6 worm cellular contexts compared by ENCODE assay signal in genomic region chrX:13726874-13727343, ce11.
TF ChIP-seq lines count a peak whose summit lies in the region.

pix-1 (plus strand) TSS chrX:13727293.

TF ChIP-seq in whole organism, L1 larva, 84 proteins besides CTCF, POLR2A, EP300 and RAD21 (continued from another document and continues in another):
- no peak for TF ChIP-seq sox-4 (tag; optimal IDR thresholded peaks at IDR 0.05; lab: Kevin White, UChicago)
- TF ChIP-seq blmp-1 (tag; optimal IDR thresholded peaks at IDR 0.05; lab: Kevin White, UChicago), result peak; percentile 58
- peak; percentile 34 for TF ChIP-seq irx-1 (tag; optimal IDR thresholded peaks at IDR 0.05; lab: Kevin White, UChicago)
- peak; percentile 86 for TF ChIP-seq rnt-1 (tag; optimal IDR thresholded peaks at IDR 0.05; lab: Kevin White, UChicago)
- peak; percentile 18 for TF ChIP-seq lin-15B (tag; optimal IDR thresholded peaks at IDR 0.05; lab: Kevin White, UChicago)
- TF ChIP-seq lsy-2 (tag; optimal IDR thresholded peaks at IDR 0.05; lab: Kevin White, UChicago), result peak; percentile 59 to 69
- TF ChIP-seq isw-1 (GFP tag; IDR thresholded peaks at IDR 0.05; lab: Robert Waterston, UW), result peak; percentile 22; the same call in 1 of the 2 replicates
- no peak for TF ChIP-seq hpl-2 (GFP tag; optimal IDR thresholded peaks at IDR 0.05; lab: Kevin White, UChicago)
- TF ChIP-seq nhr-11 (tag; optimal IDR thresholded peaks at IDR 0.05; lab: Kevin White, UChicago), result no peak
- TF ChIP-seq alr-1 (tag; optimal IDR thresholded peaks at IDR 0.05; lab: Kevin White, UChicago; ENCODE audit: borderline replicate concordance), result no peak
- TF ChIP-seq sup-37 (GFP tag; optimal IDR thresholded peaks at IDR 0.05; lab: Kevin White, UChicago), result no peak
- TF ChIP-seq mab-9 (GFP tag; IDR thresholded peaks at IDR 0.05; lab: Robert Waterston, UW), result no peak
- TF ChIP-seq nhr-90 (tag; optimal IDR thresholded peaks at IDR 0.05; lab: Kevin White, UChicago; ENCODE audit: poor library complexity), result peak; percentile 47
- no peak for TF ChIP-seq zip-4 (GFP tag; optimal IDR thresholded peaks at IDR 0.05; lab: Kevin White, UChicago)
- TF ChIP-seq nhr-20 (tag; optimal IDR thresholded peaks at IDR 0.05; lab: Kevin White, UChicago), result peak; percentile 69
- TF ChIP-seq ceh-8 (GFP tag; optimal IDR thresholded peaks at IDR 0.05; lab: Kevin White, UChicago), result no peak
- no peak for TF ChIP-seq ets-5 (GFP tag; IDR thresholded peaks at IDR 0.05; lab: Robert Waterston, UW)
- no peak for TF ChIP-seq egl-27 (tag; optimal IDR thresholded peaks at IDR 0.05; lab: Kevin White, UChicago)
- no peak for TF ChIP-seq egl-13 (tag; optimal IDR thresholded peaks at IDR 0.05; lab: Kevin White, UChicago)
- no peak for TF ChIP-seq unc-62 (GFP tag; optimal IDR thresholded peaks at IDR 0.05; lab: Kevin White, UChicago)
- no peak for TF ChIP-seq hlh-4 (tag; optimal IDR thresholded peaks at IDR 0.05; lab: Kevin White, UChicago)
- TF ChIP-seq ceh-88 (GFP tag; IDR thresholded peaks at IDR 0.05; lab: Robert Waterston, UW), result no peak

TF ChIP-seq in whole organism, L2 larva, 48 proteins besides CTCF, POLR2A, EP300 and RAD21 (continued from another document and continues in another):
- TF ChIP-seq sma-3 (GFP tag; optimal IDR thresholded peaks at IDR 0.05; lab: Kevin White, UChicago) (peak; percentile 55), ZK546.5 (tag; optimal IDR thresholded peaks at IDR 0.05; lab: Kevin White, UChicago) (no peak), blmp-1 (tag; optimal IDR thresholded peaks at IDR 0.05; lab: Kevin White, UChicago; ENCODE audit: insufficient read depth) (no peak), fos-1 (tag; optimal IDR thresholded peaks at IDR 0.05; lab: Kevin White, UChicago) (peak; percentile 64), Y55F3AM.14 (GFP tag; optimal IDR thresholded peaks at IDR 0.05; lab: Kevin White, UChicago) (no peak), ama-1 (optimal IDR thresholded peaks at IDR 0.05; lab: Kevin White, UChicago) (no peak), unc-62 (GFP tag; optimal IDR thresholded peaks at IDR 0.05; lab: Kevin White, UChicago) (no peak), R02D3.7 (tag; optimal IDR thresholded peaks at IDR 0.05; lab: Kevin White, UChicago) (no peak), crh-2 (tag; optimal IDR thresholded peaks at IDR 0.05; lab: Kevin White, UChicago) (peak; percentile 70), unc-39 (tag; optimal IDR thresholded peaks at IDR 0.05; lab: Kevin White, UChicago) (no peak), egl-27 (tag; optimal IDR thresholded peaks at IDR 0.05; lab: Kevin White, UChicago) (peak; percentile 50), lin-13 (GFP tag; optimal IDR thresholded peaks at IDR 0.05; lab: Kevin White, UChicago) (peak; percentile 62), lin-11 (tag; optimal IDR thresholded peaks at IDR 0.05; lab: Kevin White, UChicago) (peak; percentile 11), nhr-6 (tag; optimal IDR thresholded peaks at IDR 0.05; lab: Kevin White, UChicago) (peak; percentile 2), unc-55 (GFP tag; optimal IDR thresholded peaks at IDR 0.05; lab: Kevin White, UChicago) (peak; percentile 69), skn-1 (tag; optimal IDR thresholded peaks at IDR 0.05; lab: Kevin White, UChicago) (no peak), F13H6.1 (tag; optimal IDR thresholded peaks at IDR 0.05; lab: Kevin White, UChicago) (peak; percentile 77), nhr-25 (tag; optimal IDR thresholded peaks at IDR 0.05; lab: Kevin White, UChicago) (peak; percentile 53), ztf-4 (tag; optimal IDR thresholded peaks at IDR 0.05; lab: Kevin White, UChicago) (peak; percentile 13), ceh-16 (tag; optimal IDR thresholded peaks at IDR 0.05; lab: Kevin White, UChicago) (no peak), nhr-11 (tag; optimal IDR thresholded peaks at IDR 0.05; lab: Kevin White, UChicago) (no peak), gmeb-1 (tag; optimal IDR thresholded peaks at IDR 0.05; lab: Kevin White, UChicago) (peak; percentile 45), lin-39 (tag; optimal IDR thresholded peaks at IDR 0.05; lab: Kevin White, UChicago) (no peak)

TF ChIP-seq in whole organism, L3 larva, 47 proteins besides CTCF, POLR2A, EP300 and RAD21 (continued from another document and continues in another):
- TF ChIP-seq elt-3 (tag; optimal IDR thresholded peaks at IDR 0.05; lab: Kevin White, UChicago) (no peak), jun-1 (tag; optimal IDR thresholded peaks at IDR 0.05; lab: Kevin White, UChicago) (no peak), aly-2 (tag; optimal IDR thresholded peaks at IDR 0.05; lab: Kevin White, UChicago) (no peak), egl-5 (tag; optimal IDR thresholded peaks at IDR 0.05; lab: Kevin White, UChicago) (peak; percentile 27), R02D3.7 (tag; optimal IDR thresholded peaks at IDR 0.05; lab: Kevin White, UChicago) (no peak), nhr-77 (tag; optimal IDR thresholded peaks at IDR 0.05; lab: Kevin White, UChicago) (no peak), mdl-1 (tag; optimal IDR thresholded peaks at IDR 0.05; lab: Kevin White, UChicago) (no peak), skn-1 (tag; optimal IDR thresholded peaks at IDR 0.05; lab: Kevin White, UChicago) (no peak), lin-39 (tag; optimal IDR thresholded peaks at IDR 0.05; lab: Kevin White, UChicago) (peak; percentile 79), pqm-1 (tag; optimal IDR thresholded peaks at IDR 0.05; lab: Kevin White, UChicago) (peak; percentile 9), ZK546.5 (tag; optimal IDR thresholded peaks at IDR 0.05; lab: Kevin White, UChicago) (no peak), unc-62 (GFP tag; optimal IDR thresholded peaks at IDR 0.05; lab: Kevin White, UChicago) (no peak), mml-1 (tag; optimal IDR thresholded peaks at IDR 0.05; lab: Kevin White, UChicago) (no peak), daf-12 (tag; optimal IDR thresholded peaks at IDR 0.05; lab: Kevin White, UChicago) (no peak), tbx-2 (tag; optimal IDR thresholded peaks at IDR 0.05; lab: Kevin White, UChicago) (no peak), elt-1 (tag; optimal IDR thresholded peaks at IDR 0.05; lab: Kevin White, UChicago) (no peak), elt-2 (tag; optimal IDR thresholded peaks at IDR 0.05; lab: Kevin White, UChicago) (peak; percentile 20), nhr-67 (tag; optimal IDR thresholded peaks at IDR 0.05; lab: Kevin White, UChicago) (no peak), nhr-237 (tag; optimal IDR thresholded peaks at IDR 0.05; lab: Kevin White, UChicago) (no peak), nhr-43 (tag; optimal IDR thresholded peaks at IDR 0.05; lab: Kevin White, UChicago; ENCODE audit: poor library complexity, severe bottlenecking) (peak; percentile 53), lsy-12 (tag; optimal IDR thresholded peaks at IDR 0.05; lab: Kevin White, UChicago) (no peak), ama-1 (optimal IDR thresholded peaks at IDR 0.05; lab: Kevin White, UChicago) (no peak), fos-1 (tag; optimal IDR thresholded peaks at IDR 0.05; lab: Kevin White, UChicago) (no peak), nhr-25 (tag; optimal IDR thresholded peaks at IDR 0.05; lab: Kevin White, UChicago) (peak; percentile 46)

TF ChIP-seq in whole organism, L4 larva, 104 proteins besides CTCF, POLR2A, EP300 and RAD21 (continued from another document and continues in another):
- peak; percentile 86 for TF ChIP-seq mep-1 (tag; optimal IDR thresholded peaks at IDR 0.05; lab: Kevin White, UChicago)
- TF ChIP-seq F10B5.3 (tag; optimal IDR thresholded peaks at IDR 0.05; lab: Kevin White, UChicago), result peak; percentile 47
- TF ChIP-seq dve-1 (tag; optimal IDR thresholded peaks at IDR 0.05; lab: Kevin White, UChicago; ENCODE audit: insufficient read depth), result peak; percentile 68
- no peak for TF ChIP-seq ceh-62 (tag; optimal IDR thresholded peaks at IDR 0.05; lab: Kevin White, UChicago)
- no peak for TF ChIP-seq nhr-41 (GFP tag; IDR thresholded peaks at IDR 0.05; lab: Robert Waterston, UW)
- no peak for TF ChIP-seq egl-27 (tag; optimal IDR thresholded peaks at IDR 0.05; lab: Kevin White, UChicago)
- no peak for TF ChIP-seq nhr-76 (tag; optimal IDR thresholded peaks at IDR 0.05; lab: Kevin White, UChicago)
- TF ChIP-seq nhr-48 (tag; optimal IDR thresholded peaks at IDR 0.05; lab: Kevin White, UChicago), result peak; percentile 6
- TF ChIP-seq lin-38 (GFP tag; IDR thresholded peaks at IDR 0.05; lab: Robert Waterston, UW), result peak; percentile 96
- TF ChIP-seq daf-16 (GFP tag; optimal IDR thresholded peaks at IDR 0.05; lab: Kevin White, UChicago), result peak in 1 of 2 experiments; percentile 79
- TF ChIP-seq daf-16 (tag; optimal IDR thresholded peaks at IDR 0.05; lab: Kevin White, UChicago), result peak; percentile 71
- peak; percentile 81 for TF ChIP-seq hlh-11 (tag; optimal IDR thresholded peaks at IDR 0.05; lab: Kevin White, UChicago)
- TF ChIP-seq D1046.2 (GFP tag; IDR thresholded peaks at IDR 0.05; lab: Robert Waterston, UW), result no peak
- TF ChIP-seq ama-1 (optimal IDR thresholded peaks at IDR 0.05; lab: Kevin White, UChicago), result no peak
- TF ChIP-seq fos-1 (tag; optimal IDR thresholded peaks at IDR 0.05; lab: Kevin White, UChicago), result no peak
- no peak for TF ChIP-seq daf-12 (tag; optimal IDR thresholded peaks at IDR 0.05; lab: Kevin White, UChicago)
- no peak for TF ChIP-seq dmd-9 (GFP tag; IDR thresholded peaks at IDR 0.05; lab: Robert Waterston, UW)
- no peak for TF ChIP-seq spr-1 (tag; optimal IDR thresholded peaks at IDR 0.05; lab: Kevin White, UChicago)
- no peak for TF ChIP-seq ztf-11 (tag; optimal IDR thresholded peaks at IDR 0.05; lab: Kevin White, UChicago)
- no peak for TF ChIP-seq ctbp-1 (GFP tag; IDR thresholded peaks at IDR 0.05; lab: Robert Waterston, UW)
- no peak for TF ChIP-seq zip-11 (GFP tag; IDR thresholded peaks at IDR 0.05; lab: Robert Waterston, UW)
- no peak for TF ChIP-seq php-3 (GFP tag; IDR thresholded peaks at IDR 0.05; lab: Robert Waterston, UW)
- TF ChIP-seq dmd-6 (GFP tag; IDR thresholded peaks at IDR 0.05; lab: Robert Waterston, UW), result peak; percentile 25; the same call in 1 of the 2 replicates
- TF ChIP-seq ZK546.5 (tag; optimal IDR thresholded peaks at IDR 0.05; lab: Kevin White, UChicago), result no peak
- TF ChIP-seq F44E2.7 (GFP tag; IDR thresholded peaks at IDR 0.05; lab: Robert Waterston, UW), result no peak

TF ChIP-seq in whole organism, late embryonic, 69 proteins besides CTCF, POLR2A, EP300 and RAD21 (continued from another document and continues in another):
- TF ChIP-seq tbx-2 (tag; optimal IDR thresholded peaks at IDR 0.05; lab: Kevin White, UChicago) (peak; percentile 9), ceh-19 (GFP tag; optimal IDR thresholded peaks at IDR 0.05; lab: Kevin White, UChicago) (no peak), rnt-1 (tag; optimal IDR thresholded peaks at IDR 0.05; lab: Kevin White, UChicago) (no peak), syd-9 (tag; optimal IDR thresholded peaks at IDR 0.05; lab: Kevin White, UChicago) (no peak), elt-2 (tag; optimal IDR thresholded peaks at IDR 0.05; lab: Kevin White, UChicago) (no peak), T23F11.4 (GFP tag; optimal IDR thresholded peaks at IDR 0.05; lab: Kevin White, UChicago) (no peak), unc-86 (tag; optimal IDR thresholded peaks at IDR 0.05; lab: Kevin White, UChicago) (no peak), lim-6 (tag; optimal IDR thresholded peaks at IDR 0.05; lab: Kevin White, UChicago) (no peak), dve-1 (tag; optimal IDR thresholded peaks at IDR 0.05; lab: Kevin White, UChicago) (no peak), K02D7.2 (tag; optimal IDR thresholded peaks at IDR 0.05; lab: Kevin White, UChicago) (no peak), ahr-1 (tag; optimal IDR thresholded peaks at IDR 0.05; lab: Kevin White, UChicago) (no peak), dmd-4 (tag; optimal IDR thresholded peaks at IDR 0.05; lab: Kevin White, UChicago; ENCODE audit: borderline replicate concordance) (no peak), nhr-11 (tag; optimal IDR thresholded peaks at IDR 0.05; lab: Kevin White, UChicago) (no peak), sox-4 (tag; optimal IDR thresholded peaks at IDR 0.05; lab: Kevin White, UChicago) (no peak), ceh-18 (tag; optimal IDR thresholded peaks at IDR 0.05; lab: Kevin White, UChicago) (peak; percentile 10), pros-1 (tag; optimal IDR thresholded peaks at IDR 0.05; lab: Kevin White, UChicago) (no peak), unc-55 (GFP tag; optimal IDR thresholded peaks at IDR 0.05; lab: Kevin White, UChicago) (no peak), unc-42 (tag; optimal IDR thresholded peaks at IDR 0.05; lab: Kevin White, UChicago) (no peak), Y22D7AL.16 (tag; optimal IDR thresholded peaks at IDR 0.05; lab: Kevin White, UChicago) (no peak), pqm-1 (tag; optimal IDR thresholded peaks at IDR 0.05; lab: Kevin White, UChicago) (no peak), hlh-8 (tag; optimal IDR thresholded peaks at IDR 0.05; lab: Kevin White, UChicago) (peak; percentile 76), C38D4.7 (GFP tag; optimal IDR thresholded peaks at IDR 0.05; lab: Kevin White, UChicago) (no peak), mec-3 (tag; optimal IDR thresholded peaks at IDR 0.05; lab: Kevin White, UChicago; ENCODE audit: borderline replicate concordance) (no peak), ceh-2 (tag; optimal IDR thresholded peaks at IDR 0.05; lab: Kevin White, UChicago) (no peak), nfya-1 (tag; optimal IDR thresholded peaks at IDR 0.05; lab: Kevin White, UChicago) (peak; percentile 46), unc-3 (GFP tag; conservative IDR thresholded peaks at IDR 0.05; lab: Robert Waterston, UW) (no peak), unc-3 (tag; optimal IDR thresholded peaks at IDR 0.05; lab: Kevin White, UChicago) (no peak)

TF ChIP-seq in whole organism, mixed stage, embryonic, 35 proteins besides CTCF, POLR2A, EP300 and RAD21 (continued from another document):
- TF ChIP-seq flh-1 (GFP tag; optimal IDR thresholded peaks at IDR 0.05; lab: Kevin White, UChicago) (no peak), nhr-2 (tag; optimal IDR thresholded peaks at IDR 0.05; lab: Kevin White, UChicago) (peak; percentile 11), unc-62 (GFP tag; optimal IDR thresholded peaks at IDR 0.05; lab: Kevin White, UChicago) (peak; percentile 16), nhr-12 (tag; optimal IDR thresholded peaks at IDR 0.05; lab: Kevin White, UChicago) (no peak), unc-39 (tag; optimal IDR thresholded peaks at IDR 0.05; lab: Kevin White, UChicago) (no peak), lsy-2 (tag; optimal IDR thresholded peaks at IDR 0.05; lab: Kevin White, UChicago) (peak; percentile 33), nhr-237 (tag; optimal IDR thresholded peaks at IDR 0.05; lab: Kevin White, UChicago) (no peak), pha-4 (tag; optimal IDR thresholded peaks at IDR 0.05; lab: Kevin White, UChicago) (no peak), mls-2 (tag; optimal IDR thresholded peaks at IDR 0.05; lab: Kevin White, UChicago) (no peak), nhr-76 (tag; optimal IDR thresholded peaks at IDR 0.05; lab: Kevin White, UChicago) (no peak), ceh-83 (GFP tag; optimal IDR thresholded peaks at IDR 0.05; lab: Kevin White, UChicago) (no peak), blmp-1 (tag; optimal IDR thresholded peaks at IDR 0.05; lab: Kevin White, UChicago) (no peak), mep-1 (tag; optimal IDR thresholded peaks at IDR 0.05; lab: Kevin White, UChicago) (peak; percentile 63), lin-13 (tag; optimal IDR thresholded peaks at IDR 0.05; lab: Kevin White, UChicago) (peak; percentile 62), ztf-11 (tag; optimal IDR thresholded peaks at IDR 0.05; lab: Kevin White, UChicago) (no peak), unc-120 (tag; optimal IDR thresholded peaks at IDR 0.05; lab: Kevin White, UChicago; ENCODE audit: poor library complexity, severe bottlenecking) (no peak), elt-3 (tag; optimal IDR thresholded peaks at IDR 0.05; lab: Kevin White, UChicago) (no peak), mab-5 (tag; optimal IDR thresholded peaks at IDR 0.05; lab: Kevin White, UChicago) (no peak), ceh-39 (tag; optimal IDR thresholded peaks at IDR 0.05; lab: Kevin White, UChicago) (peak; percentile 84)
